Fruit fly (Drosophila melanogaster) whole organism, pupa: ENCODE measurements around the gene MTF-1.
A peak's percentile ranks its signal among the peaks of the same experiment; 100 is the strongest.

ENCODE experiments used
- CG10348 ChIP-seq: fragments of 200-800 bp; sonication (Bioruptor generic); IDR thresholded peaks from 2 replicates; pipeline ENCODE4 v1.3.6; 2022; ENCODE audit warnings: missing biosample characterization, missing genetic modification characterization
- CG12605 ChIP-seq: fragments of 200-800 bp; sonication (Bioruptor generic); IDR thresholded peaks from 2 replicates; pipeline ENCODE4 v1.3.6; 2022; ENCODE audit warnings: missing biosample characterization, missing genetic modification characterization
- CG13204 ChIP-seq: fragments of 200-800 bp; sonication (Bioruptor generic); optimal IDR thresholded peaks from 2 replicates; lab custom pipeline; 2018; ENCODE audit warnings: missing biosample characterization, mild to moderate bottlenecking, missing genetic modification characterization, moderate library complexity
- CG14655 ChIP-seq: fragments of 200-800 bp; sonication (Bioruptor generic); optimal IDR thresholded peaks from 3 replicates; lab custom pipeline; 2017; ENCODE audit warnings: mild to moderate bottlenecking, missing biosample characterization, missing genetic modification reagents, missing genetic modification characterization
- CG15710 ChIP-seq: fragments of 200-800 bp; sonication (Bioruptor generic); optimal IDR thresholded peaks from 2 replicates; lab custom pipeline; 2018; ENCODE audit warnings: missing biosample characterization, mild to moderate bottlenecking, missing genetic modification characterization, moderate library complexity
- CG17806 ChIP-seq: fragments of 200-800 bp; sonication (Bioruptor generic); optimal IDR thresholded peaks from 2 replicates; lab custom pipeline; 2018; ENCODE audit warnings: missing biosample characterization, mild to moderate bottlenecking, missing genetic modification characterization, moderate library complexity
- CG32121 ChIP-seq: fragments of 200-800 bp; sonication (Bioruptor generic); IDR thresholded peaks from 2 replicates; pipeline ENCODE4 v1.3.6; 2022; ENCODE audit warnings: missing biosample characterization, missing genetic modification characterization
- CG34367 ChIP-seq: fragments of 200-800 bp; sonication (Bioruptor generic); optimal IDR thresholded peaks from 2 replicates; lab custom pipeline; 2018; ENCODE audit warnings: missing biosample characterization, mild to moderate bottlenecking, missing genetic modification characterization
- CG4496 ChIP-seq: fragments of 200-800 bp; sonication (Bioruptor generic); IDR thresholded peaks from 3 replicates; pipeline ENCODE4 v1.3.6; 2022; ENCODE audit warnings: missing biosample characterization, missing genetic modification characterization
- CG8159 ChIP-seq: fragments of 200-800 bp; sonication (Bioruptor generic); optimal IDR thresholded peaks from 3 replicates; lab custom pipeline; 2018; ENCODE audit warnings: missing biosample characterization, mild to moderate bottlenecking, missing genetic modification characterization, moderate library complexity
- CG8301 ChIP-seq: fragments of 200-800 bp; sonication (Bioruptor generic); optimal IDR thresholded peaks from 2 replicates; lab custom pipeline; 2018; ENCODE audit warnings: missing biosample characterization, mild to moderate bottlenecking, missing genetic modification characterization
- CG9948 ChIP-seq: fragments of 200-800 bp; sonication (Bioruptor generic); optimal IDR thresholded peaks from 2 replicates; lab custom pipeline; 2018; ENCODE audit warnings: missing biosample characterization, mild to moderate bottlenecking, missing genetic modification characterization, moderate library complexity
- D1 ChIP-seq: fragments of 200-800 bp; sonication (Bioruptor generic); optimal IDR thresholded peaks from 2 replicates; lab custom pipeline; 2018; ENCODE audit warnings: missing biosample characterization, mild to moderate bottlenecking, missing genetic modification characterization, moderate library complexity
- EcR ChIP-seq: fragments of 200-800 bp; sonication (Bioruptor generic); optimal IDR thresholded peaks from 3 replicates; lab custom pipeline; 2019; ENCODE audit warnings: missing biosample characterization, missing genetic modification characterization, mild to moderate bottlenecking, moderate library complexity, missing genetic modification reagents
- Ets98B ChIP-seq: fragments of 200-800 bp; sonication (Bioruptor generic); IDR thresholded peaks from 2 replicates; pipeline ENCODE4 v1.3.6; 2022; ENCODE audit warnings: missing biosample characterization, missing genetic modification characterization
- Pif1A ChIP-seq: fragments of 200-800 bp; sonication (Bioruptor generic); optimal IDR thresholded peaks from 3 replicates; lab custom pipeline; 2016; ENCODE audit warnings: missing biosample characterization, missing genetic modification characterization
- Pif1B ChIP-seq: fragments of 200-800 bp; sonication (Bioruptor generic); optimal IDR thresholded peaks from 3 replicates; lab custom pipeline; 2016; ENCODE audit warnings: missing biosample characterization, missing genetic modification characterization
- Snoo ChIP-seq: fragments of 200-800 bp; sonication (Bioruptor generic); optimal IDR thresholded peaks from 3 replicates; lab custom pipeline; 2017; ENCODE audit warnings: missing biosample characterization, mild to moderate bottlenecking, missing genetic modification characterization, inconsistent platforms
- fd96Ca ChIP-seq: fragments of 200-800 bp; sonication (Bioruptor generic); IDR thresholded peaks from 3 replicates; pipeline ENCODE4 v1.3.6; 2022; ENCODE audit warnings: missing biosample characterization, missing genetic modification characterization
- gl ChIP-seq: fragments of 200-800 bp; sonication (Bioruptor generic); optimal IDR thresholded peaks from 2 replicates; lab custom pipeline; 2018; ENCODE audit warnings: missing biosample characterization, mild to moderate bottlenecking, missing genetic modification characterization
- rn ChIP-seq: fragments of 200-800 bp; sonication (Bioruptor generic); IDR thresholded peaks from 2 replicates; pipeline ENCODE4 v1.3.6; 2022; ENCODE audit warnings: missing biosample characterization, missing genetic modification characterization

Gene MTF-1

DNA sequence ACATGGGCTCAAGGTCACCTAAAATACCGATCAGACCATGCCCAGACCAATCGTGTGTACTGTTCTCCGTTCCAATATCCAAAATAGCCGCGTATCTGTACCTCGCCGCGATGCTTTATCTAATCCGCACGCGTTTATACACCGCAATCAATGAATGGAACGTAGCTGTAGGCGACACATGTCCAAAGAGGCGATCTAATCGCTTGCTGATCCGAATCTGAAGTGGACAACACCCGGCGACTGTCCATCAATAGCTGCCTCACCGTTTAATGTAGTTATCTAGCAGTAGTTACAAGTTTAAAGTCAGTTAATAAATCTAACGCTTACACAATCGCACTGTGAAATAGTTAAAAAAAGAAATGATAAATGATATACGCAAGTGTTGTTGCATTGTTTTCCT, 22.3 kb downstream of the MTF-1 start:
- TF ChIP-seq Ets98B (GFP tag; lab: Robert Waterston, UW) = no peak
- TF ChIP-seq CG4496 (GFP tag; lab: Robert Waterston, UW) = 0 out of 3 replicates have a peak, but pooled peaks have one; percentile 6
- TF ChIP-seq CG15710 (tag; lab: Kevin White, UChicago) = no peak
- TF ChIP-seq, all 21 proteins: peak for 1

- TF ChIP-seq CG4496 (GFP tag; lab: Robert Waterston, UW) (0 out of 3 replicates have a peak, but pooled peaks have one; percentile 19), CG8159 (no peak)
Measured at dm6 chr3L:9455819-9456388, 25.8 kb downstream of the MTF-1 start, which contains the start of the genes phol and CG3552. Gene phol, minus strand, starts transcription at chr3L:9456281. Gene CG3552, plus strand, starts transcription at chr3L:9456318.

- TF ChIP-seq CG9948 (tag; lab: Kevin White, UChicago) (no peak), CG8301 (tag; lab: Kevin White, UChicago) (no peak), Snoo (tag; lab: Kevin White, UChicago) (no peak), Pif1B (GFP tag; lab: Kevin White, UChicago) (no peak), gl (tag; lab: Kevin White, UChicago) (no peak)
Measured at dm6 chr3L:9456389-9456788, 26.3 kb downstream of the MTF-1 start.

- peak; percentile 100 for TF ChIP-seq fd96Ca
- peak; percentile 99 for TF ChIP-seq CG34367
- peak; percentile 56 for TF ChIP-seq EcR (GFP tag; lab: Kevin White, UChicago)
- TF ChIP-seq D1 = no peak
- TF ChIP-seq Pif1B (GFP tag; lab: Kevin White, UChicago) = peak; percentile 99
- peak; percentile 100 for TF ChIP-seq CG32121 (GFP tag; lab: Robert Waterston, UW)
- TF ChIP-seq CG15710 (tag; lab: Kevin White, UChicago) = peak; percentile 100
- TF ChIP-seq CG8301 (tag; lab: Kevin White, UChicago) = peak; percentile 100
- TF ChIP-seq CG9948 (tag; lab: Kevin White, UChicago) = peak; percentile 100
- TF ChIP-seq CG17806 (tag; lab: Kevin White, UChicago) = peak; percentile 99
- peak; percentile 98 for TF ChIP-seq gl (tag; lab: Kevin White, UChicago)
- peak; percentile 100 for TF ChIP-seq CG4496 (GFP tag; lab: Robert Waterston, UW)
- peak; percentile 100 for TF ChIP-seq CG14655 (GFP tag; lab: Kevin White, UChicago)
- peak; percentile 99 for TF ChIP-seq CG8159
- peak; percentile 99 for TF ChIP-seq Snoo (tag; lab: Kevin White, UChicago)
- peak; percentile 100 for TF ChIP-seq CG12605 (GFP tag; lab: Robert Waterston, UW)
- peak; percentile 99 for TF ChIP-seq CG10348 (GFP tag; lab: Robert Waterston, UW)
- TF ChIP-seq rn (GFP tag; lab: Robert Waterston, UW) = peak; percentile 100
- TF ChIP-seq CG13204 (GFP tag; lab: Kevin White, UChicago) = peak; percentile 98
- peak; percentile 100 for TF ChIP-seq Ets98B (GFP tag; lab: Robert Waterston, UW)
- peak; percentile 100 for TF ChIP-seq Pif1A (GFP tag; lab: Kevin White, UChicago)
Measured at dm6 chr3L:9457619-9458092, 27.5 kb downstream of the MTF-1 start, which contains the start of gene CG3437. Gene CG3437, minus strand, starts transcription at chr3L:9457669.

DNA sequence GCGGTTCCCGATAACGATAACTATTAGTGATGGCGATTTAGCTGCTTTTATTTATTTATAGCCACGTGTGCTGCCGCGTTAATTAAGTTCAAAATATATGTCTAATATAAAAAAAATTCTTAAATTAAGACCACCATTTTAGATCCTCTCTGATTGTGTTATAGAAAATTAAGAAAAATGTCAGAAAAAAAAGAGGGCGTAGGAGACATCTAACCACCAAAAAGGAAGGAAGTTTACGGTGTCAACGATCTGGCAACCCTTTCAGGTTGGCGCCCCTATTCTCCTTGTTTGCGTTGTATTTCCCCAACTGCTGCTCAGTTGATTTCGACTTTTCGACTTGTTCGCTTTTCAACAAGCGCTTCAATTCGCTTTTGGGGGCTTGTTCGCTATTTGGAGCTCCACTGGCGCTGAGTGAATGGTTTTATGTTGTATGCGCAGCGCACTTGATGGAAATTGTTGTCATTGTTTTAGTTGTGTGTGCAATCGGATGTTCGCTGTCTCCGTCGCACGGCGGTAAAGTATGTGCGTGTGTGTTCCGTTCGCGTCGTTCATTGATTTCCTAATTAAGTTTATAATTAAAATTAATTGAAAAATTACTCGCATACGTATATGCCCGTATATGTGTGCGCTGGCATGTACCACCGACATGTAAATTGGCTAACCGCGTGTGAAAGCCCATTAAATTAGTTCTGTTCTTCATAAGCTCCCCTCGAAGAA, 30.8 kb downstream of the MTF-1 start, which contains the start of the genes CG3434 and CG44838:
TSS of gene CG3434 (minus strand) at position 25 of the 717 bp plus-strand sequence.
TSS of gene CG44838 (plus strand) at position 276 of the 717 bp plus-strand sequence.
- TF ChIP-seq Pif1B (GFP tag; lab: Kevin White, UChicago) = peak; percentile 74
- peak; percentile 73 for TF ChIP-seq CG32121 (GFP tag; lab: Robert Waterston, UW)
- peak; percentile 75; the same call in 2 of the 3 replicates for TF ChIP-seq fd96Ca
- peak; percentile 75 for TF ChIP-seq EcR (GFP tag; lab: Kevin White, UChicago)
- TF ChIP-seq CG8301 (tag; lab: Kevin White, UChicago) = peak; percentile 50
- no peak for TF ChIP-seq CG12605 (GFP tag; lab: Robert Waterston, UW)
- peak; percentile 39; the same call in 1 of the 2 replicates for TF ChIP-seq rn (GFP tag; lab: Robert Waterston, UW)
- TF ChIP-seq Ets98B (GFP tag; lab: Robert Waterston, UW) = peak; percentile 47
- peak; percentile 54 for TF ChIP-seq CG9948 (tag; lab: Kevin White, UChicago)
- TF ChIP-seq CG13204 (GFP tag; lab: Kevin White, UChicago) = peak; percentile 37
- TF ChIP-seq Snoo (tag; lab: Kevin White, UChicago) = peak; percentile 73
- TF ChIP-seq CG14655 (GFP tag; lab: Kevin White, UChicago) = peak; percentile 63
- peak; percentile 57 for TF ChIP-seq CG17806 (tag; lab: Kevin White, UChicago)
- no peak for TF ChIP-seq gl (tag; lab: Kevin White, UChicago)
- no peak for TF ChIP-seq D1
- TF ChIP-seq Pif1A (GFP tag; lab: Kevin White, UChicago) = peak; percentile 70
- TF ChIP-seq CG8159 = peak; percentile 66
- TF ChIP-seq CG10348 (GFP tag; lab: Robert Waterston, UW) = no peak
- peak; percentile 68 for TF ChIP-seq CG15710 (tag; lab: Kevin White, UChicago)
- peak; percentile 54 for TF ChIP-seq CG34367
- TF ChIP-seq CG4496 (GFP tag; lab: Robert Waterston, UW) = peak; percentile 71
